Worm (Caenorhabditis elegans): ENCODE results near the gene CD4.11.
A peak's percentile ranks its signal among the peaks of the same experiment; 100 is the strongest.

The CD4.11 gene

DNA sequence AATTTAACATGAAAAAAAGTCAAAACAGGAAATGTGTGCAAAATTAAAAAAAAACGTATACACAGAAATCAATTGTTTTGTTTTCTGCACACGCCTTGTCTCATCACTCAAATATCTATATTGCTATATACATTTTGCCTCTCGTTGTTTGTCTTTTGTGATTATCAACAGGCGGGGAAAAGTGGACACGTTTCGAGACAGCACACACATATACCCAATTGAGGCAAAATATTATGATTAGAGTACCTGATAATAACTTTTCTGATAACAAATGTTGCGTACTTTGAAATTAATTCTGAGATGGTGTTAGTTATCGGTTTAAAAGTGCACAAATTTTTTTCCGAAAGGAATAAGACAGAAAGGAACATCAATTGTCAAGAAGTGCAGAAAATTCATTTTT lies 25.1 kb upstream of the CD4.11 start (continued):
- TF ChIP-seq nhr-10 (tag; optimal IDR thresholded peaks at IDR 0.05) = no peak
- no peak for TF ChIP-seq ces-1 (GFP tag; optimal IDR thresholded peaks at IDR 0.05)
- no peak for TF ChIP-seq dpl-1 (GFP tag; optimal IDR thresholded peaks at IDR 0.05)
- TF ChIP-seq fkh-10 (GFP tag; optimal IDR thresholded peaks at IDR 0.05) = no peak
- no peak for TF ChIP-seq snpc-1.2 (GFP tag; IDR thresholded peaks at IDR 0.05)
- TF ChIP-seq lin-15B (tag; optimal IDR thresholded peaks at IDR 0.05) = no peak
- TF ChIP-seq nhr-102 (tag; optimal IDR thresholded peaks at IDR 0.05) = peak; percentile 14
- no peak for TF ChIP-seq hlh-11 (tag; optimal IDR thresholded peaks at IDR 0.05)
- no peak for TF ChIP-seq nhr-6 (tag; optimal IDR thresholded peaks at IDR 0.05)
- TF ChIP-seq aha-1 (tag) = no peak
- TF ChIP-seq hlh-30 (tag; optimal IDR thresholded peaks at IDR 0.05; ENCODE audit: insufficient read depth) = peak; percentile 8
- TF ChIP-seq unc-130 (GFP tag; optimal IDR thresholded peaks at IDR 0.05) = no peak
- TF ChIP-seq T26A8.4 (GFP tag; IDR thresholded peaks at IDR 0.05) = no peak
- TF ChIP-seq lim-7 (GFP tag; IDR thresholded peaks at IDR 0.05) = no peak
- TF ChIP-seq tag-97 (GFP tag; IDR thresholded peaks at IDR 0.05) = no peak
- TF ChIP-seq nhr-48 (tag; optimal IDR thresholded peaks at IDR 0.05) = no peak
- TF ChIP-seq php-3 (GFP tag; IDR thresholded peaks at IDR 0.05) = no peak
- no peak for TF ChIP-seq ctbp-1 (GFP tag; IDR thresholded peaks at IDR 0.05)
- no peak for TF ChIP-seq arid-1 (GFP tag; conservative IDR thresholded peaks at IDR 0.05)
- TF ChIP-seq nhr-41 (GFP tag; IDR thresholded peaks at IDR 0.05) = no peak
- no peak for TF ChIP-seq sdz-12 (GFP tag; optimal IDR thresholded peaks at IDR 0.05)
- TF ChIP-seq cey-2 (tag; optimal IDR thresholded peaks at IDR 0.05; ENCODE audit: borderline replicate concordance, insufficient read depth) = no peak
- TF ChIP-seq mdt-29 (GFP tag; IDR thresholded peaks at IDR 0.05) = no peak
- peak; percentile 75 for TF ChIP-seq dmd-6 (GFP tag; IDR thresholded peaks at IDR 0.05)
- no peak for TF ChIP-seq attf-4 (tag; optimal IDR thresholded peaks at IDR 0.05)
- TF ChIP-seq dve-1 (tag; optimal IDR thresholded peaks at IDR 0.05; ENCODE audit: insufficient read depth) = peak; percentile 88
- 0 out of 2 replicates have a peak, but pooled peaks have one; percentile 41 for TF ChIP-seq lin-1 (GFP tag; IDR thresholded peaks at IDR 0.05)
- TF ChIP-seq egl-43 (GFP tag; IDR thresholded peaks at IDR 0.05) = no peak
- TF ChIP-seq F49E8.2 (tag; optimal IDR thresholded peaks at IDR 0.05; ENCODE audit: borderline replicate concordance) = no peak
- no peak for TF ChIP-seq F10B5.3 (tag; optimal IDR thresholded peaks at IDR 0.05)
- TF ChIP-seq lin-13 (GFP tag; optimal IDR thresholded peaks at IDR 0.05) = no peak
- no peak for TF ChIP-seq ceh-82 (tag; optimal IDR thresholded peaks at IDR 0.05)
- TF ChIP-seq nhr-42 (GFP tag; IDR thresholded peaks at IDR 0.05) = no peak
- TF ChIP-seq zip-2 (tag; optimal IDR thresholded peaks at IDR 0.05) = no peak
- peak in 1 of 2 experiments; percentile 16 for TF ChIP-seq mdl-1 (tag; optimal IDR thresholded peaks at IDR 0.05)
- peak in 1 of 2 experiments; percentile 31 for TF ChIP-seq lsy-2 (tag; optimal IDR thresholded peaks at IDR 0.05)
- TF ChIP-seq lin-29 (GFP tag; IDR thresholded peaks at IDR 0.05) = no peak
- no peak for TF ChIP-seq vab-7 (GFP tag; IDR thresholded peaks at IDR 0.05)
- no peak for TF ChIP-seq tra-1 (GFP tag; IDR thresholded peaks at IDR 0.05)
- no peak for TF ChIP-seq zfp-3 (GFP tag; conservative IDR thresholded peaks at IDR 0.05)
- no peak for TF ChIP-seq aly-2 (tag; optimal IDR thresholded peaks at IDR 0.05)
- TF ChIP-seq D1046.2 (GFP tag; IDR thresholded peaks at IDR 0.05) = no peak
- no peak for TF ChIP-seq dmd-8 (GFP tag; IDR thresholded peaks at IDR 0.05)
- TF ChIP-seq F44E2.7 (GFP tag; IDR thresholded peaks at IDR 0.05) = no peak
- no peak for TF ChIP-seq zag-1 (tag; optimal IDR thresholded peaks at IDR 0.05)
- TF ChIP-seq pqm-1 (tag; optimal IDR thresholded peaks at IDR 0.05) = peak; percentile 96
- TF ChIP-seq nhr-25 (tag; optimal IDR thresholded peaks at IDR 0.05; ENCODE audit: borderline replicate concordance, insufficient read depth) = no peak
- TF ChIP-seq R02D3.7 (tag; optimal IDR thresholded peaks at IDR 0.05) = no peak
- no peak for TF ChIP-seq mxl-2 (GFP tag; conservative IDR thresholded peaks at IDR 0.05)
- TF ChIP-seq nhr-28 (tag; optimal IDR thresholded peaks at IDR 0.05) = peak; percentile 94
- TF ChIP-seq saeg-2 (GFP tag; IDR thresholded peaks at IDR 0.05) = no peak
- TF ChIP-seq spr-3 (GFP tag; optimal IDR thresholded peaks at IDR 0.05) = no peak

Measured in whole organism, L4 larva.